Worm (Caenorhabditis elegans) whole organism, young adult: Measurements from ENCODE around the gene F08F8.9.

ENCODE experiments used
- B0035.1 ChIP-seq: sonication (generic microtip); optimal IDR thresholded peaks from 2 replicates; lab custom pipeline; 2016; ENCODE audit warnings: missing genetic modification characterization, mild to moderate bottlenecking, missing compliant biosample characterization, missing genotype, missing genetic modification reagents
- C17E4.6 ChIP-seq: fragments of 200-800 bp; sonication (Bioruptor generic); IDR thresholded peaks from 2 replicates; pipeline ENCODE4 v1.3.6; 2022; ENCODE audit warnings: missing genetic modification reagents, missing genetic modification characterization, missing compliant biosample characterization
- F10E7.11 ChIP-seq: sonication (generic microtip); optimal IDR thresholded peaks from 2 replicates; lab custom pipeline; 2017; ENCODE audit warnings: mild to moderate bottlenecking, missing genetic modification characterization, moderate library complexity, missing compliant biosample characterization
- F49E8.2 ChIP-seq: sonication (generic microtip); optimal IDR thresholded peaks from 3 replicates; lab custom pipeline; 2017; ENCODE audit warnings: missing genetic modification characterization, mild to moderate bottlenecking, missing compliant biosample characterization, antibody characterized with exemption, moderate library complexity; ENCODE audit not compliant: insufficient read depth
- F57C9.4 ChIP-seq: sonication (generic microtip); optimal IDR thresholded peaks from 2 replicates; lab custom pipeline; 2017; ENCODE audit warnings: mild to moderate bottlenecking, missing genetic modification characterization, missing compliant biosample characterization
- T26A5.8 ChIP-seq: sonication (generic microtip); optimal IDR thresholded peaks from 2 replicates; lab custom pipeline; 2016; ENCODE audit warnings: missing genetic modification characterization, missing compliant biosample characterization
- Y53F4B.3 ChIP-seq: fragments of 200-800 bp; sonication (Bioruptor generic); IDR thresholded peaks from 2 replicates; pipeline ENCODE4 v1.3.6; 2022; ENCODE audit warnings: missing genetic modification reagents, missing genetic modification characterization, missing compliant biosample characterization
- aptf-2 ChIP-seq: fragments of 200-800 bp; sonication (Bioruptor generic); conservative IDR thresholded peaks from 2 replicates; pipeline ENCODE4 v1.3.6; 2022; ENCODE audit warnings: missing genetic modification reagents, missing genetic modification characterization, missing compliant biosample characterization
- atf-7 ChIP-seq: sonication (generic microtip); optimal IDR thresholded peaks from 2 replicates; lab custom pipeline; 2017; ENCODE audit warnings: mild to moderate bottlenecking, missing genetic modification characterization, missing compliant biosample characterization
- athp-1 ChIP-seq: sonication (generic microtip); optimal IDR thresholded peaks from 2 replicates; lab custom pipeline; 2017; ENCODE audit warnings: mild to moderate bottlenecking, missing genetic modification characterization, missing compliant biosample characterization
- cebp-1 ChIP-seq, 2 experiments: fragments of 200-800 bp in 1 of 2; sonication (Bioruptor generic) in 1 of 2; sonication (generic microtip) in 1 of 2; IDR thresholded peaks in 1 of 2; optimal IDR thresholded peaks in 1 of 2; 2 replicates each; pipeline versions ENCODE4 v1.3.6 to Lab custom; 2017 to 2022; ENCODE audit warnings: missing compliant biosample characterization in 2 of 2, missing genetic modification characterization in 2 of 2, mild to moderate bottlenecking in 1 of 2, missing genetic modification reagents in 1 of 2, moderate library complexity in 1 of 2
- cebp-2 ChIP-seq: fragments of 200-800 bp; sonication (Bioruptor generic); IDR thresholded peaks from 2 replicates; pipeline ENCODE4 v1.3.6; 2022; ENCODE audit warnings: missing genetic modification characterization, missing compliant biosample characterization
- ceh-40 ChIP-seq: fragments of 200-800 bp; sonication (Bioruptor generic); IDR thresholded peaks from 2 replicates; pipeline ENCODE4 v1.3.6; 2022; ENCODE audit warnings: missing genetic modification characterization, missing compliant biosample characterization
- ceh-91 ChIP-seq: fragments of 200-800 bp; sonication (Bioruptor generic); IDR thresholded peaks from 2 replicates; pipeline ENCODE4 v1.3.6; 2022; ENCODE audit warnings: missing genetic modification reagents, missing genetic modification characterization, missing compliant biosample characterization
- chd-7 ChIP-seq: sonication (generic microtip); optimal IDR thresholded peaks from 2 replicates; lab custom pipeline; 2016; ENCODE audit warnings: mild to moderate bottlenecking, missing genetic modification characterization, moderate library complexity, missing compliant biosample characterization
- dpff-1 ChIP-seq: sonication (generic microtip); optimal IDR thresholded peaks from 2 replicates; lab custom pipeline; 2017; ENCODE audit warnings: mild to moderate bottlenecking, missing genetic modification characterization, missing compliant biosample characterization
- egl-18 ChIP-seq: fragments of 200-800 bp; sonication (Bioruptor generic); IDR thresholded peaks from 2 replicates; pipeline ENCODE4 v1.3.6; 2022; ENCODE audit warnings: missing genetic modification reagents, missing genetic modification characterization, missing compliant biosample characterization
- egl-44 ChIP-seq: fragments of 200-800 bp; sonication (Bioruptor generic); IDR thresholded peaks from 2 replicates; pipeline ENCODE4 v1.3.6; 2022; ENCODE audit warnings: missing genetic modification reagents, missing genetic modification characterization, missing compliant biosample characterization
- ets-4 ChIP-seq: fragments of 200-800 bp; sonication (Bioruptor generic); optimal IDR thresholded peaks from 2 replicates; lab custom pipeline; 2018; ENCODE audit warnings: mild to moderate bottlenecking, missing genetic modification characterization, missing compliant biosample characterization
- hmg-1.2 ChIP-seq: fragments of 200-800 bp; sonication (Bioruptor generic); IDR thresholded peaks from 2 replicates; pipeline ENCODE4 v1.3.6; 2022; ENCODE audit warnings: missing genetic modification reagents, missing genetic modification characterization, missing compliant biosample characterization
- hrde-1 ChIP-seq: sonication (generic microtip); optimal IDR thresholded peaks from 2 replicates; lab custom pipeline; 2016; ENCODE audit warnings: missing genetic modification characterization, mild to moderate bottlenecking, missing compliant biosample characterization, moderate library complexity, missing genotype, missing genetic modification reagents, borderline replicate concordance
- lin-35 ChIP-seq, 3 experiments: fragments of 150-350 bp in 2 of 3; sonication (generic microtip) in 1 of 3; optimal IDR thresholded peaks; 2 replicates each; lab custom pipeline; 2014 to 2018; ENCODE audit warnings: missing biosample characterization in 3 of 3, missing genetic modification characterization in 3 of 3, missing genetic modification reagents in 3 of 3
- lin-54 ChIP-seq: fragments of 200-800 bp; sonication (Bioruptor generic); optimal IDR thresholded peaks from 2 replicates; lab custom pipeline; 2018; ENCODE audit warnings: mild to moderate bottlenecking, missing genetic modification characterization, missing compliant biosample characterization
- lsy-27 ChIP-seq: sonication (generic microtip); optimal IDR thresholded peaks from 2 replicates; lab custom pipeline; 2017; ENCODE audit warnings: missing genetic modification characterization, mild to moderate bottlenecking, missing compliant biosample characterization, antibody characterized with exemption, missing genotype, borderline replicate concordance; ENCODE audit not compliant: insufficient read depth
- madf-3 ChIP-seq: fragments of 200-800 bp; sonication (Bioruptor generic); IDR thresholded peaks from 2 replicates; pipeline ENCODE4 v1.3.6; 2022; ENCODE audit warnings: missing genetic modification reagents, missing genetic modification characterization, missing compliant biosample characterization
- madf-6 ChIP-seq: fragments of 200-800 bp; sonication (Bioruptor generic); IDR thresholded peaks from 2 replicates; pipeline ENCODE4 v1.3.6; 2022; ENCODE audit warnings: missing genetic modification reagents, missing genetic modification characterization, missing compliant biosample characterization
- madf-8 ChIP-seq: fragments of 200-800 bp; sonication (Bioruptor generic); conservative IDR thresholded peaks from 2 replicates; pipeline ENCODE4 v1.3.6; 2022; ENCODE audit warnings: missing genetic modification reagents, missing genetic modification characterization, missing compliant biosample characterization
- mcd-1 ChIP-seq: fragments of 200-800 bp; sonication (Bioruptor generic); IDR thresholded peaks from 2 replicates; pipeline ENCODE4 v1.3.6; 2022; ENCODE audit warnings: missing genetic modification reagents, missing genetic modification characterization, missing compliant biosample characterization
- mel-28 ChIP-seq: sonication (generic microtip); optimal IDR thresholded peaks from 2 replicates; lab custom pipeline; 2016; ENCODE audit warnings: borderline replicate concordance, mild to moderate bottlenecking, missing genetic modification characterization, missing compliant biosample characterization
- nfya-2 ChIP-seq: fragments of 200-800 bp; sonication (Bioruptor generic); IDR thresholded peaks from 2 replicates; pipeline ENCODE4 v1.3.6; 2022; ENCODE audit warnings: missing genetic modification reagents, missing genetic modification characterization, missing compliant biosample characterization
- nfyb-1 ChIP-seq: fragments of 200-800 bp; sonication (Bioruptor generic); IDR thresholded peaks from 2 replicates; pipeline ENCODE4 v1.3.6; 2022; ENCODE audit warnings: missing genetic modification reagents, missing genetic modification characterization, missing compliant biosample characterization
- nhr-120 ChIP-seq: fragments of 200-800 bp; sonication (Bioruptor generic); IDR thresholded peaks from 2 replicates; pipeline ENCODE4 v1.3.6; 2022; ENCODE audit warnings: missing genetic modification characterization, missing compliant biosample characterization
- nhr-27 ChIP-seq: fragments of 200-800 bp; sonication (Bioruptor generic); optimal IDR thresholded peaks from 2 replicates; lab custom pipeline; 2018; ENCODE audit warnings: mild to moderate bottlenecking, missing genetic modification characterization, moderate library complexity, missing compliant biosample characterization
- pbrm-1 ChIP-seq: fragments of 200-800 bp; sonication (Bioruptor generic); IDR thresholded peaks from 2 replicates; pipeline ENCODE4 v1.3.6; 2022; ENCODE audit warnings: missing genetic modification reagents, missing genetic modification characterization, missing compliant biosample characterization
- rcor-1 ChIP-seq: fragments of 200-800 bp; sonication (Bioruptor generic); IDR thresholded peaks from 2 replicates; pipeline ENCODE4 v1.3.6; 2022; ENCODE audit warnings: missing genetic modification reagents, missing genetic modification characterization, missing compliant biosample characterization
- repo-1 ChIP-seq: sonication (generic microtip); optimal IDR thresholded peaks from 2 replicates; lab custom pipeline; 2017; ENCODE audit warnings: mild to moderate bottlenecking, missing genetic modification characterization, missing compliant biosample characterization
- sdz-38 ChIP-seq: sonication (generic microtip); optimal IDR thresholded peaks from 2 replicates; lab custom pipeline; 2016; ENCODE audit warnings: missing genotype, missing genetic modification characterization, missing compliant biosample characterization
- snpc-3.4 ChIP-seq: sonication (generic microtip); optimal IDR thresholded peaks from 2 replicates; lab custom pipeline; 2017; ENCODE audit warnings: missing genetic modification characterization, mild to moderate bottlenecking, missing compliant biosample characterization, antibody characterized with exemption, moderate library complexity, missing genotype, missing genetic modification reagents
- snpc-4 ChIP-seq, 5 experiments: fragments of 150-350 bp in 1 of 5; sonication (generic microtip) in 4 of 5; optimal IDR thresholded peaks; 2 replicates each; lab custom pipeline; 2014 to 2018; ENCODE audit warnings: missing genetic modification characterization in 5 of 5, missing biosample characterization in 3 of 5, antibody characterized with exemption in 2 of 5, mild to moderate bottlenecking in 2 of 5, missing compliant biosample characterization in 2 of 5, missing genotype in 2 of 5, moderate library complexity in 2 of 5, missing genetic modification reagents in 1 of 5
- unc-62 ChIP-seq: fragments of 150-350 bp; optimal IDR thresholded peaks from 2 replicates; lab custom pipeline; 2014; ENCODE audit warnings: missing biosample characterization, missing genetic modification reagents, missing genetic modification characterization
- xnd-1 ChIP-seq: sonication (generic microtip); optimal IDR thresholded peaks from 2 replicates; lab custom pipeline; 2016; ENCODE audit warnings: missing genotype, missing genetic modification reagents, missing genetic modification characterization, missing compliant biosample characterization
- ztf-26 ChIP-seq: sonication (generic microtip); optimal IDR thresholded peaks from 2 replicates; lab custom pipeline; 2017; ENCODE audit warnings: missing genetic modification characterization, missing compliant biosample characterization
- ztf-28 ChIP-seq: fragments of 200-800 bp; sonication (Bioruptor generic); IDR thresholded peaks from 2 replicates; pipeline ENCODE4 v1.3.6; 2022; ENCODE audit warnings: missing genetic modification reagents, missing genetic modification characterization, missing compliant biosample characterization
- ztf-3 ChIP-seq: fragments of 200-800 bp; sonication (Bioruptor generic); optimal IDR thresholded peaks from 2 replicates; lab custom pipeline; 2018; ENCODE audit warnings: mild to moderate bottlenecking, missing genetic modification characterization, missing compliant biosample characterization

F08F8.9 gene

DNA sequence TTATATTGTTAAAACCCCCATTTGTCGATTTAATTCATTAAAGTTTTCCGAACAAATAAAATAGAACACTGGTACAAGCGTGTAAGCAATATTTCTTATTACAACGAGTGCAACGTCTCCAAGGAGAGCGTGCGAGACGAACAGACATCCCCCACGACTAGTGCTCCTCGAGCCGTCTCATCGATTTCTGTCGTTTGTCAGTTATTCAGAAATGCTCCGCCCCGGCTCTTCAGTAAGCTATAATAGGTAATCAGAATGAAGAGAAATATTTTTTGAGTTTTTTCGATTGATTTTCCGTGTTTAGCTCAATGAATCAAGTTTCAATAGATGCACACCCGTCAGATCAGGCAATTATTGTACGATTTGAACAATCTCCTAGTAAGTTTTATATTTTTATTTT lies 15.1 kb downstream of the F08F8.9 start, which contains the start of gene kap-1 (continued):
- peak; percentile 73 for TF ChIP-seq repo-1 (tag; lab: Kevin White, UChicago)
- no peak for TF ChIP-seq ceh-91 (GFP tag; lab: Robert Waterston, UW)
- TF ChIP-seq B0035.1 (tag; lab: Kevin White, UChicago), result peak; percentile 61
- TF ChIP-seq athp-1, result peak; percentile 62
- TF ChIP-seq C17E4.6 (GFP tag; lab: Robert Waterston, UW), result no peak
- no peak for TF ChIP-seq mel-28
- TF ChIP-seq snpc-3.4 (tag; lab: Kevin White, UChicago), result peak; percentile 18
- peak; percentile 5 for TF ChIP-seq ztf-3 (GFP tag; lab: Kevin White, UChicago)
- TF ChIP-seq nhr-27 (tag; lab: Kevin White, UChicago), result no peak
- no peak for TF ChIP-seq aptf-2 (GFP tag; lab: Robert Waterston, UW)
- TF ChIP-seq nfya-2 (GFP tag; lab: Robert Waterston, UW), result no peak
- no peak for TF ChIP-seq cebp-1 (GFP tag; IDR thresholded peaks at IDR 0.05; lab: Robert Waterston, UW)
- TF ChIP-seq cebp-1 (tag; optimal IDR thresholded peaks at IDR 0.05; lab: Kevin White, UChicago), result peak; percentile 56
- no peak for TF ChIP-seq ztf-26 (tag; lab: Kevin White, UChicago)
- TF ChIP-seq, all 124 proteins: peak for 46

- TF ChIP-seq pbrm-1 (GFP tag; lab: Robert Waterston, UW), result 0 out of 2 replicates have a peak, but pooled peaks have one; percentile 4
- 0 out of 2 replicates have a peak, but pooled peaks have one; percentile 22 for TF ChIP-seq madf-3 (GFP tag; lab: Robert Waterston, UW)
- no peak for TF ChIP-seq rcor-1 (GFP tag; lab: Robert Waterston, UW)
- TF ChIP-seq T26A5.8, result no peak
- no peak for TF ChIP-seq xnd-1
- no peak for TF ChIP-seq ceh-40 (GFP tag; lab: Robert Waterston, UW)
- no peak for TF ChIP-seq ztf-3 (GFP tag; lab: Kevin White, UChicago)
These were observed 15.8 kb downstream of the F08F8.9 start for ce11 chrIII:7338009-7338408.

ce11 chrIII:7336214-7336613 lies 17.6 kb downstream of the F08F8.9 start, which contains the start of gene gsp-2:
gsp-2 (plus strand) TSS chrIII:7336587.
- TF ChIP-seq lsy-27 (tag; lab: Kevin White, UChicago), result peak; percentile 26
- peak; percentile 63; the same call in 1 of the 2 replicates for TF ChIP-seq nfyb-1 (GFP tag; lab: Robert Waterston, UW)
- no peak for TF ChIP-seq F57C9.4 (tag; lab: Kevin White, UChicago)
- TF ChIP-seq unc-62 (GFP tag; lab: Kevin White, UChicago), result no peak
- TF ChIP-seq hrde-1, result no peak
- TF ChIP-seq ets-4 (GFP tag; lab: Kevin White, UChicago), result no peak
- TF ChIP-seq ztf-3 (GFP tag; lab: Kevin White, UChicago), result no peak
- no peak for TF ChIP-seq F10E7.11
- TF ChIP-seq chd-7 (tag; lab: Kevin White, UChicago), result no peak
- TF ChIP-seq sdz-38 (tag; lab: Kevin White, UChicago), result no peak
- TF ChIP-seq F49E8.2 (tag; lab: Kevin White, UChicago), result no peak
- TF ChIP-seq madf-6, result peak; percentile 71; the same call in 1 of the 2 replicates
- peak; percentile 51 for TF ChIP-seq atf-7 (tag; lab: Kevin White, UChicago)
- TF ChIP-seq mcd-1 (GFP tag; lab: Robert Waterston, UW), result peak; percentile 84
- peak; percentile 61 for TF ChIP-seq lin-54 (GFP tag; lab: Kevin White, UChicago)
- 0 out of 2 replicates have a peak, but pooled peaks have one; percentile 14 for TF ChIP-seq cebp-2 (GFP tag; lab: Robert Waterston, UW)
- TF ChIP-seq C17E4.6 (GFP tag; lab: Robert Waterston, UW), result no peak
- TF ChIP-seq hmg-1.2 (GFP tag; lab: Robert Waterston, UW), result peak; percentile 47; the same call in 1 of the 2 replicates
- TF ChIP-seq snpc-4 (GFP tag; optimal IDR thresholded peaks at IDR 0.05; lab: Kevin White, UChicago), result no peak
- TF ChIP-seq snpc-4 (tag; optimal IDR thresholded peaks at IDR 0.05; lab: Kevin White, UChicago), result peak in 3 of 4 experiments; percentile 10 to 45 (median 35)
- TF ChIP-seq nhr-120 (GFP tag; lab: Robert Waterston, UW), result no peak
- no peak for TF ChIP-seq lin-35 (GFP tag; optimal IDR thresholded peaks at IDR 0.05; lab: Kevin White, UChicago)
- TF ChIP-seq dpff-1 (tag; lab: Kevin White, UChicago), result no peak
- TF ChIP-seq ztf-28 (GFP tag; lab: Robert Waterston, UW), result no peak
- TF ChIP-seq egl-44 (GFP tag; lab: Robert Waterston, UW), result no peak
- no peak for TF ChIP-seq egl-18 (GFP tag; lab: Robert Waterston, UW)
- TF ChIP-seq Y53F4B.3 (GFP tag; lab: Robert Waterston, UW), result no peak
- TF ChIP-seq madf-8 (GFP tag; lab: Robert Waterston, UW), result 0 out of 2 replicates have a peak, but pooled peaks have one; percentile 22
